Worm (Caenorhabditis elegans): Measurements from ENCODE around the gene ZK688.11.

The ZK688.11 gene

ce11 chrIII:7861535-7862120 lies 23.1 kb downstream of the ZK688.11 start, which contains the start of gene snr-5 (continued):
- TF ChIP-seq egl-13 (tag; optimal IDR thresholded peaks at IDR 0.05), result no peak
- no peak for TF ChIP-seq elt-3 (tag; optimal IDR thresholded peaks at IDR 0.05)
- TF ChIP-seq rnt-1 (tag; optimal IDR thresholded peaks at IDR 0.05), result peak; percentile 14
- TF ChIP-seq nhr-12 (tag; optimal IDR thresholded peaks at IDR 0.05), result no peak
- TF ChIP-seq nhr-20 (tag; optimal IDR thresholded peaks at IDR 0.05), result no peak
- TF ChIP-seq nhr-71 (tag; optimal IDR thresholded peaks at IDR 0.05), result peak; percentile 9
- TF ChIP-seq lin-15B (tag; optimal IDR thresholded peaks at IDR 0.05), result no peak
- no peak for TF ChIP-seq Y116A8C.19 (tag; optimal IDR thresholded peaks at IDR 0.05; ENCODE audit: borderline replicate concordance)
- no peak for TF ChIP-seq ets-5 (GFP tag; IDR thresholded peaks at IDR 0.05)
- no peak for TF ChIP-seq nhr-28 (tag; optimal IDR thresholded peaks at IDR 0.05)
- TF ChIP-seq irx-1 (tag; optimal IDR thresholded peaks at IDR 0.05), result no peak
- TF ChIP-seq mep-1 (tag; optimal IDR thresholded peaks at IDR 0.05), result no peak
- no peak for TF ChIP-seq jun-1 (tag; optimal IDR thresholded peaks at IDR 0.05)
- no peak for TF ChIP-seq pag-3 (tag; optimal IDR thresholded peaks at IDR 0.05; ENCODE audit: borderline replicate concordance, insufficient read depth)
- TF ChIP-seq nhr-76 (tag; optimal IDR thresholded peaks at IDR 0.05), result no peak
- no peak for TF ChIP-seq efl-3 (GFP tag; optimal IDR thresholded peaks at IDR 0.05)
- TF ChIP-seq hlh-17 (GFP tag; optimal IDR thresholded peaks at IDR 0.05; ENCODE audit: borderline replicate concordance), result no peak
- TF ChIP-seq dsc-1 (tag; optimal IDR thresholded peaks at IDR 0.05), result no peak
- no peak for TF ChIP-seq nhr-85 (tag)
- no peak for TF ChIP-seq pax-3 (tag; optimal IDR thresholded peaks at IDR 0.05)
- TF ChIP-seq fkh-8 (tag; optimal IDR thresholded peaks at IDR 0.05), result no peak
- TF ChIP-seq nhr-84 (tag; optimal IDR thresholded peaks at IDR 0.05), result no peak
- TF ChIP-seq tlp-1 (tag; optimal IDR thresholded peaks at IDR 0.05), result no peak
- TF ChIP-seq ceh-90 (tag; optimal IDR thresholded peaks at IDR 0.05), result no peak
- no peak for TF ChIP-seq xbp-1 (tag; optimal IDR thresholded peaks at IDR 0.05)
- TF ChIP-seq nhr-47 (tag; optimal IDR thresholded peaks at IDR 0.05), result no peak
- TF ChIP-seq lin-35 (GFP tag; optimal IDR thresholded peaks at IDR 0.05), result peak; percentile 55 to 60
- TF ChIP-seq nhr-19 (GFP tag; conservative IDR thresholded peaks at IDR 0.05), result no peak
- TF ChIP-seq mef-2 (tag; optimal IDR thresholded peaks at IDR 0.05), result no peak
- TF ChIP-seq aha-1 (tag; optimal IDR thresholded peaks at IDR 0.05), result no peak
- no peak for TF ChIP-seq ces-1 (GFP tag; optimal IDR thresholded peaks at IDR 0.05)
- TF ChIP-seq blmp-1 (tag; optimal IDR thresholded peaks at IDR 0.05), result peak; percentile 35
- TF ChIP-seq egl-27 (tag; optimal IDR thresholded peaks at IDR 0.05), result no peak

ce11 chrIII:7860885-7861284 lies 23.9 kb downstream of the ZK688.11 start, which contains the start of gene cuc-1:
TSS of gene cuc-1 (minus strand) at chrIII:7860985.
- peak; percentile 20 for TF ChIP-seq elt-2 (tag; optimal IDR thresholded peaks at IDR 0.05)
- TF ChIP-seq nhr-237 (tag; optimal IDR thresholded peaks at IDR 0.05), result no peak

- TF ChIP-seq efl-3 (GFP tag; optimal IDR thresholded peaks at IDR 0.05) (no peak), lir-3 (tag; optimal IDR thresholded peaks at IDR 0.05; ENCODE audit: poor library complexity) (no peak), dpl-1 (GFP tag; optimal IDR thresholded peaks at IDR 0.05) (no peak), unc-62 (GFP tag; optimal IDR thresholded peaks at IDR 0.05) (no peak), hlh-4 (tag; optimal IDR thresholded peaks at IDR 0.05) (no peak), blmp-1 (tag; optimal IDR thresholded peaks at IDR 0.05) (no peak), fkh-4 (tag; optimal IDR thresholded peaks at IDR 0.05; ENCODE audit: borderline replicate concordance) (no peak), nhr-47 (tag; optimal IDR thresholded peaks at IDR 0.05) (no peak), alr-1 (tag; optimal IDR thresholded peaks at IDR 0.05; ENCODE audit: borderline replicate concordance) (no peak), pax-3 (tag; optimal IDR thresholded peaks at IDR 0.05) (no peak), C16A3.4 (tag; optimal IDR thresholded peaks at IDR 0.05) (no peak), fos-1 (tag; optimal IDR thresholded peaks at IDR 0.05) (no peak), nhr-76 (tag; optimal IDR thresholded peaks at IDR 0.05) (no peak), aly-2 (tag; optimal IDR thresholded peaks at IDR 0.05) (no peak), egl-13 (tag; optimal IDR thresholded peaks at IDR 0.05) (no peak), fkh-8 (tag; optimal IDR thresholded peaks at IDR 0.05) (no peak), ceh-88 (GFP tag; IDR thresholded peaks at IDR 0.05) (no peak), pag-3 (tag; optimal IDR thresholded peaks at IDR 0.05; ENCODE audit: borderline replicate concordance, insufficient read depth) (no peak), lin-15B (tag; optimal IDR thresholded peaks at IDR 0.05) (no peak)
These were observed 25.4 kb downstream of the ZK688.11 start, which contains the start of gene tomm-7 for ce11 chrIII:7859313-7859712. TSS of gene tomm-7 (plus strand) at chrIII:7859613.
